Worm (Caenorhabditis elegans) whole organism, young adult: ENCODE measurements around the gene clec-191.

ENCODE experiments used
- die-1 ChIP-seq: sonication (generic microtip); optimal IDR thresholded peaks from 2 replicates; lab custom pipeline; 2016; ENCODE audit warnings: missing genotype, mild to moderate bottlenecking, missing genetic modification characterization, missing compliant biosample characterization
- dpl-1 ChIP-seq: fragments of 150-350 bp; optimal IDR thresholded peaks from 2 replicates; lab custom pipeline; 2014; ENCODE audit warnings: missing biosample characterization, missing genetic modification reagents, missing genetic modification characterization
- egl-44 ChIP-seq: fragments of 200-800 bp; sonication (Bioruptor generic); IDR thresholded peaks from 2 replicates; pipeline ENCODE4 v1.3.6; 2022; ENCODE audit warnings: missing genetic modification reagents, missing genetic modification characterization, missing compliant biosample characterization
- let-607 ChIP-seq, 2 experiments: fragments of 200-800 bp in 1 of 2; sonication (Bioruptor generic) in 1 of 2; sonication (generic microtip) in 1 of 2; optimal IDR thresholded peaks; 2 replicates each; lab custom pipeline; 2016 to 2018; ENCODE audit warnings: mild to moderate bottlenecking in 2 of 2, missing compliant biosample characterization in 2 of 2, missing genetic modification characterization in 2 of 2, moderate library complexity in 2 of 2, missing genotype in 1 of 2
- lin-26 ChIP-seq: fragments of 200-800 bp; sonication (Bioruptor generic); IDR thresholded peaks from 2 replicates; pipeline ENCODE4 v1.3.6; 2022; ENCODE audit warnings: missing genetic modification reagents, missing genetic modification characterization, missing compliant biosample characterization
- nfya-2 ChIP-seq: fragments of 200-800 bp; sonication (Bioruptor generic); IDR thresholded peaks from 2 replicates; pipeline ENCODE4 v1.3.6; 2022; ENCODE audit warnings: missing genetic modification reagents, missing genetic modification characterization, missing compliant biosample characterization
- pha-4 ChIP-seq: fragments of 150-350 bp; sonication (generic microtip); optimal IDR thresholded peaks from 2 replicates; lab custom pipeline; 2014; ENCODE audit warnings: missing biosample characterization, missing genetic modification reagents, missing genetic modification characterization
- rec-8 ChIP-seq, 2 experiments: sonication (generic microtip); optimal IDR thresholded peaks; 2 replicates each; lab custom pipeline; 2016; ENCODE audit warnings: mild to moderate bottlenecking in 2 of 2, missing genetic modification characterization in 2 of 2, missing genetic modification reagents in 2 of 2, missing genotype in 2 of 2, missing biosample characterization in 1 of 2, missing compliant biosample characterization in 1 of 2, moderate library complexity in 1 of 2
- sea-2 ChIP-seq: fragments of 200-800 bp; sonication (Bioruptor generic); IDR thresholded peaks from 2 replicates; pipeline ENCODE4 v1.3.6; 2022; ENCODE audit warnings: missing genetic modification characterization, missing compliant biosample characterization
- snpc-3.4 ChIP-seq: sonication (generic microtip); optimal IDR thresholded peaks from 2 replicates; lab custom pipeline; 2017; ENCODE audit warnings: missing genetic modification characterization, mild to moderate bottlenecking, missing compliant biosample characterization, antibody characterized with exemption, moderate library complexity, missing genotype, missing genetic modification reagents

DNA sequence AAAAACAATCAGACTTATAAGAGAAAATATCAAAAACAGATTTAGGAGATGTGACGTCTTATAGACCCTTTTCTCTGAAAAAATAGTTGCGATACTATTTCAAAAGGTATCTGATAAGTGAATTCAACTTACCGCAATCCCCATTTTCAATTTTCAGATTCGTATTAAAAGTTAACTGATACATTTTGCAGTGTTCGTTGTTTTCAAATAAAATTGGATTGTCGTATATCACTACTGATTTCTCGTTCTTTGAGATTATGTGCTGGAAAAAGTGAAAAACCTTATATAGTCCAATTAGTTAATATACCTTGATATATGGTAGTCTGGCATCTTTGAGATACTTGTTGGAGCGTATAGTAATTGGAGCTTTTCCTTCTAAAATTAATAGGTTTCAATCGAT, 50.0 kb downstream of the clec-191 start:
- no peak for TF ChIP-seq pha-4
- TF ChIP-seq die-1, result no peak
- no peak for TF ChIP-seq egl-44 (GFP tag; lab: Robert Waterston, UW)
- no peak for TF ChIP-seq sea-2 (GFP tag; lab: Robert Waterston, UW)
- TF ChIP-seq nfya-2, result no peak
- no peak for TF ChIP-seq snpc-3.4 (tag; lab: Kevin White, UChicago)
- TF ChIP-seq lin-26 (GFP tag; lab: Robert Waterston, UW), result no peak
- TF ChIP-seq let-607 (tag; optimal IDR thresholded peaks at IDR 0.05; lab: Kevin White, UChicago), result no peak
- no peak for TF ChIP-seq rec-8 (tag; optimal IDR thresholded peaks at IDR 0.05; lab: Kevin White, UChicago)
- TF ChIP-seq dpl-1 (GFP tag; lab: Kevin White, UChicago), result no peak
